Fruit fly (Drosophila melanogaster): ENCODE results near the gene CG17475.

Gene CG17475

DNA sequence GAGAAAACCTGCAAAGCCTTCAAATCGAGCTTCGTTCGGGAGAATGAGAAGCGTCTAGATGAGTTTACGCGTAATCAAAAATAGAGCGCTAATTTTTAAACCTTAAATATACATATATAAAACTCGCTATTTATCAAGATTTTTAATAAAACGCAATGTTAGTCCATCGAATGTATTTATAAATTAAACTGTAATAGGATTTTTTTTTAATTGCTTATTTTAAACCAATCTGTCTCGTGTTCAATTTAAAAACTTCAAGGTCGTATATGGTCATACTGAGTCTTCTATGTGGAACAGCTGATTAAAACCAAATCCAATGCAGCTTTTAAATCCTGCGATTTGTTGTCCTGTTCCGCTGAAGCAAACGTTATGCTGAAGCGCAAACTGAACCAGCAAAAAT is 20.1 kb upstream of the CG17475 start, which contains the start of gene Smug:
TSS of gene Smug (plus strand) at position 301 of the 400 bp plus-strand sequence.
- TF ChIP-seq CG9705 (GFP tag; optimal IDR thresholded peaks at IDR 0.05): no peak
- TF ChIP-seq CrebA (GFP tag; optimal IDR thresholded peaks at IDR 0.05; ENCODE audit: borderline replicate concordance): no peak
- no peak for TF ChIP-seq Mio (GFP tag; optimal IDR thresholded peaks at IDR 0.05)

DNA sequence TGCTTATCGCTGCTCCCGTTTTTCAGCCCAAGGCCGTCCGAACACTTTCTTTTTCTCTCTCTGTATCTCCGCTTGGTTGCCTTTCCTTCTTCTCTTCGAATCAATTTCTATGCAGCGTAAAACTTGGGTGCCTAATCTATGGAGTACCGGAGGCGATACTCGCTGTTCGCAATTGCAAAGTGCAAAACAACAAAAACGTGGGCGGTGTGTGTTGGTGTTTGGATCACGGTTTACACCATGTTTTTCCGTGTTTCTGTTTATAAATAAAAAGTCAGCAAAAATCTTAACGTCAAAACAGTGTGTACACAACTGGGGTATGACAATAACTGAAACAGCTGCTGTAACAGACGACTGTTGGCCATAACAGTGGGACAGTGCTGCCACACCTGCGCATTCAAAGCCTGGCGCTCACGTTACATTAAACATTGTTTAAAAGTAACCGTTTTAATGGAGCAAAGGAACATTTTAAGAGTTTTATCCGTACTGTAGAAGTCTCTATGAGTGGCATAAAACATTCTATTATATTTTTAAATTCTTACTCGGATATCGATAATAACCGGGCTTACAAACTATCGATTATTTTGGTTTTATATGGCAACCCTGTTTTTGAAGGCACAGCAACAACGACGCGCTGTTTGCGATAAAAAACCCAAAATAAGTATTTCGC is 19.0 kb upstream of the CG17475 start, which contains the start of the genes m-cup and Det:
TSS of gene m-cup (minus strand) at position 333 of the 667 bp plus-strand sequence.
TSS of gene Det (plus strand) at position 588 of the 667 bp plus-strand sequence.
- TF ChIP-seq tai (GFP tag; optimal IDR thresholded peaks at IDR 0.05) (no peak), Hnf4 (GFP tag; optimal IDR thresholded peaks at IDR 0.05) (no peak), dl (GFP tag; optimal IDR thresholded peaks at IDR 0.05; ENCODE audit: insufficient read depth in 1 of 2, partially characterized antibody in 2 of 2) (no peak), sage (GFP tag; optimal IDR thresholded peaks at IDR 0.05) (peak; percentile 21), Abd-B (GFP tag; optimal IDR thresholded peaks at IDR 0.05) (no peak), foxo (GFP tag; optimal IDR thresholded peaks at IDR 0.05) (peak in 1 of 2 experiments; percentile 38), HLH106 (tag; optimal IDR thresholded peaks at IDR 0.05) (peak; percentile 21), Hr78 (GFP tag; optimal IDR thresholded peaks at IDR 0.05) (no peak), CG9705 (GFP tag; optimal IDR thresholded peaks at IDR 0.05) (peak; percentile 10), Jra (GFP tag; optimal IDR thresholded peaks at IDR 0.05) (peak; percentile 28), br (GFP tag; optimal IDR thresholded peaks at IDR 0.05) (no peak), Sp1 (GFP tag; optimal IDR thresholded peaks at IDR 0.05) (no peak), Dif (GFP tag; optimal IDR thresholded peaks at IDR 0.05; ENCODE audit: partially characterized antibody) (no peak), woc (GFP tag; optimal IDR thresholded peaks at IDR 0.05) (no peak), h (GFP tag; optimal IDR thresholded peaks at IDR 0.05) (peak; percentile 25), CrebA (GFP tag; optimal IDR thresholded peaks at IDR 0.05; ENCODE audit: borderline replicate concordance) (no peak), OdsH (GFP tag; optimal IDR thresholded peaks at IDR 0.05) (no peak), CG32264 (GFP tag; optimal IDR thresholded peaks at IDR 0.05) (no peak), sv (GFP tag; optimal IDR thresholded peaks at IDR 0.05) (no peak), GATAd (GFP tag; optimal IDR thresholded peaks at IDR 0.05) (no peak), Hr83 (GFP tag; optimal IDR thresholded peaks at IDR 0.05; ENCODE audit: poor library complexity, severe bottlenecking) (peak; percentile 42), rgr (GFP tag; optimal IDR thresholded peaks at IDR 0.05) (peak; percentile 20), fru (GFP tag; optimal IDR thresholded peaks at IDR 0.05) (peak; percentile 29), psq (GFP tag; optimal IDR thresholded peaks at IDR 0.05) (no peak), Rel (GFP tag; optimal IDR thresholded peaks at IDR 0.05) (no peak), Rel (tag; optimal IDR thresholded peaks at IDR 0.05) (peak; percentile 38), ey (GFP tag; optimal IDR thresholded peaks at IDR 0.05) (peak; percentile 16), dmrt93B (GFP tag; optimal IDR thresholded peaks at IDR 0.05) (no peak), N (GFP tag; optimal IDR thresholded peaks at IDR 0.05) (no peak)

DNA sequence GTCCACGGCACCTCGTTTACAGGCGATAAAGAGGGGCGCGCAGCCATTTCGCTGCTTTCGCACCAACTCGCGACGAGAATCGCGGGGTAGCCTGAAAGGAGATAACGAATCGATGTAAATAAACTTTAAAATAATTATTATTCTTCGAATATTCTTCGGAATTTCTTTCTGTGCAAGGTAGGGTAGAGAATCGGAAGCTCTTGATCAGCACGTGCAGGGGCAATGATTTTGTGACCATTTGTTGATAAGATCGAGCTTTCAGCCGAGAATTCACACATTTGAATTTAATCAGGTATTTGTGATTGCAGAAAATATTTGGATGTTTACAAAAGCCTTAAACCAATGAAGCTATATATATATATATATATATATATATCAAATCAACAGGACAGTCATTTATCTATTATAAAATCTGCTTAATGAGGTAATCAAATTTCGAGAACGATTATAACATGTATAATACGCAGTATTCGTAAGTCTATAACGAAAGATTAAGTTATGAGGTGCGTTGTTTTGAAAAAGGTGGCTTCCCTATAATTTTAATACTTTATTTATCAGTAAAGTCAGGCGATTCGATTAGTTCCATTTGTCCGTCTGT is 17.5 kb upstream of the CG17475 start:
- TF ChIP-seq foxo (GFP tag; optimal IDR thresholded peaks at IDR 0.05) (no peak), rgr (GFP tag; optimal IDR thresholded peaks at IDR 0.05) (peak; percentile 21), Rel (GFP tag; optimal IDR thresholded peaks at IDR 0.05) (no peak), Rel (tag; optimal IDR thresholded peaks at IDR 0.05) (peak; percentile 81), h (GFP tag; optimal IDR thresholded peaks at IDR 0.05) (peak; percentile 32)

- TF ChIP-seq Myc (optimal IDR thresholded peaks at IDR 0.05): no peak
- no peak for TF ChIP-seq ey (GFP tag; optimal IDR thresholded peaks at IDR 0.05)
- no peak for TF ChIP-seq OdsH (GFP tag; optimal IDR thresholded peaks at IDR 0.05)
- TF ChIP-seq dmrt93B (GFP tag; optimal IDR thresholded peaks at IDR 0.05): no peak
- no peak for TF ChIP-seq fru (GFP tag; optimal IDR thresholded peaks at IDR 0.05)
- TF ChIP-seq psq (GFP tag; optimal IDR thresholded peaks at IDR 0.05): no peak
- no peak for TF ChIP-seq Hnf4 (GFP tag; optimal IDR thresholded peaks at IDR 0.05)
- TF ChIP-seq Vsx2 (GFP tag; optimal IDR thresholded peaks at IDR 0.05; ENCODE audit: partially characterized antibody): no peak
- TF ChIP-seq sage (GFP tag; optimal IDR thresholded peaks at IDR 0.05): no peak
Measured at dm6 chr3R:17142304-17142703, 12.1 kb upstream of the CG17475 start, which contains the start of gene TwdlW. TwdlW (minus strand) TSS chr3R:17142404.
